Worm (Caenorhabditis elegans) whole organism, late embryonic: ENCODE results near the gene ndub-3.

Source experiments
- ahr-1 ChIP-seq: sonication (generic microtip); optimal IDR thresholded peaks from 2 replicates; lab custom pipeline; 2016; ENCODE audit warnings: missing genetic modification characterization, missing compliant biosample characterization
- ceh-31 ChIP-seq: sonication (generic microtip); optimal IDR thresholded peaks from 2 replicates; lab custom pipeline; 2016; ENCODE audit warnings: missing genetic modification characterization, missing compliant biosample characterization
- ceh-6 ChIP-seq: fragments of 200-800 bp; sonication (Bioruptor generic); optimal IDR thresholded peaks from 2 replicates; lab custom pipeline; 2018; ENCODE audit warnings: mild to moderate bottlenecking, missing genetic modification characterization, missing compliant biosample characterization
- dmd-4 ChIP-seq: sonication (generic microtip); optimal IDR thresholded peaks from 2 replicates; lab custom pipeline; 2016; ENCODE audit warnings: borderline replicate concordance, missing genetic modification characterization, missing compliant biosample characterization
- hlh-30 ChIP-seq: sonication (generic microtip); optimal IDR thresholded peaks from 2 replicates; lab custom pipeline; 2017; ENCODE audit warnings: antibody characterized with exemption, missing genetic modification characterization, missing compliant biosample characterization; ENCODE audit not compliant: insufficient read depth
- nfya-1 ChIP-seq: sonication (generic microtip); optimal IDR thresholded peaks from 2 replicates; lab custom pipeline; 2017; ENCODE audit warnings: missing genetic modification characterization, mild to moderate bottlenecking, missing compliant biosample characterization, antibody characterized with exemption, moderate library complexity
- pha-4 ChIP-seq: fragments of 150-350 bp; optimal IDR thresholded peaks from 2 replicates; lab custom pipeline; 2018; ENCODE audit warnings: missing biosample characterization, missing genetic modification reagents, missing genetic modification characterization
- ref-2 ChIP-seq: sonication (generic microtip); optimal IDR thresholded peaks from 2 replicates; lab custom pipeline; 2016; ENCODE audit warnings: missing genetic modification characterization, missing compliant biosample characterization
- sox-4 ChIP-seq: sonication (generic microtip); optimal IDR thresholded peaks from 2 replicates; lab custom pipeline; 2017; ENCODE audit warnings: mild to moderate bottlenecking, missing genetic modification characterization, inconsistent platforms, missing compliant biosample characterization
- unc-42 ChIP-seq: sonication (generic microtip); optimal IDR thresholded peaks from 2 replicates; lab custom pipeline; 2016; ENCODE audit warnings: missing genotype, missing genetic modification characterization, missing compliant biosample characterization
- zip-5 ChIP-seq: sonication (generic microtip); optimal IDR thresholded peaks from 2 replicates; lab custom pipeline; 2016; ENCODE audit warnings: missing genetic modification characterization, missing compliant biosample characterization

ce11 chrII:8953703-8954102 is 11.0 kb downstream of the ndub-3 start:
- TF ChIP-seq pha-4 (tag; lab: Kevin White, UChicago) (no peak), hlh-30 (tag; lab: Kevin White, UChicago) (no peak), nfya-1 (no peak), zip-5 (tag; lab: Kevin White, UChicago) (no peak), sox-4 (tag; lab: Kevin White, UChicago) (no peak), ceh-31 (tag; lab: Kevin White, UChicago) (no peak), ahr-1 (tag; lab: Kevin White, UChicago) (no peak), ceh-6 (no peak), unc-42 (tag; lab: Kevin White, UChicago) (no peak), dmd-4 (tag; lab: Kevin White, UChicago) (no peak), ref-2 (no peak)
